Worm (Caenorhabditis elegans) whole organism, L4 larva: ENCODE measurements around the gene F32D1.11.

Experiments used
- daf-12 ChIP-seq: fragments of 150-350 bp; optimal IDR thresholded peaks from 2 replicates; lab custom pipeline; 2014; ENCODE audit warnings: missing biosample characterization, missing genetic modification reagents, missing genetic modification characterization
- dpl-1 ChIP-seq: fragments of 150-350 bp; optimal IDR thresholded peaks from 2 replicates; lab custom pipeline; 2014; ENCODE audit warnings: missing biosample characterization, missing genetic modification reagents, missing genetic modification characterization
- jun-1 ChIP-seq: fragments of 150-350 bp; optimal IDR thresholded peaks from 2 replicates; lab custom pipeline; 2014; ENCODE audit warnings: missing biosample characterization, missing genetic modification reagents, missing genetic modification characterization
- lin-15B ChIP-seq: fragments of 150-350 bp; sonication (generic microtip); optimal IDR thresholded peaks from 3 replicates; lab custom pipeline; 2014; ENCODE audit warnings: missing biosample characterization, missing genetic modification characterization
- lin-39 ChIP-seq: fragments of 150-350 bp; optimal IDR thresholded peaks from 2 replicates; lab custom pipeline; 2014; ENCODE audit warnings: missing biosample characterization, missing genetic modification reagents, missing genetic modification characterization
- lsy-2 ChIP-seq, 2 experiments: fragments of 150-350 bp in 1 of 2; sonication (generic microtip) in 1 of 2; optimal IDR thresholded peaks; 2 replicates each; lab custom pipeline; 2014 to 2017; ENCODE audit warnings: missing biosample characterization in 2 of 2, missing genetic modification characterization in 2 of 2
- mep-1 ChIP-seq: fragments of 150-350 bp; sonication (generic microtip); optimal IDR thresholded peaks from 3 replicates; lab custom pipeline; 2014; ENCODE audit warnings: missing biosample characterization, missing genetic modification characterization
- nhr-10 ChIP-seq: fragments of 150-350 bp; optimal IDR thresholded peaks from 2 replicates; lab custom pipeline; 2014; ENCODE audit warnings: missing biosample characterization, missing genetic modification characterization
- nhr-42 ChIP-seq: fragments of 200-800 bp; sonication (Bioruptor generic); IDR thresholded peaks from 2 replicates; pipeline ENCODE4 v1.3.6; 2022; ENCODE audit warnings: missing genetic modification characterization, missing compliant biosample characterization
- nhr-76 ChIP-seq: fragments of 150-350 bp; optimal IDR thresholded peaks from 2 replicates; lab custom pipeline; 2014; ENCODE audit warnings: missing biosample characterization, missing genetic modification characterization
- pha-4 ChIP-seq, 2 experiments: fragments of 150-350 bp in 1 of 2; fragments of 200-800 bp in 1 of 2; sonication (Bioruptor generic) in 1 of 2; IDR thresholded peaks in 1 of 2; optimal IDR thresholded peaks in 1 of 2; 2 replicates each; pipeline versions ENCODE4 v1.3.6 to Lab custom; 2014 to 2022; ENCODE audit warnings: missing genetic modification characterization in 2 of 2, missing genetic modification reagents in 2 of 2, missing biosample characterization in 1 of 2, missing compliant biosample characterization in 1 of 2
- snpc-1.2 ChIP-seq: fragments of 200-800 bp; sonication (Bioruptor generic); IDR thresholded peaks from 2 replicates; pipeline ENCODE4 v1.3.6; 2022; ENCODE audit warnings: missing genetic modification reagents, missing genetic modification characterization, missing compliant biosample characterization
- unc-39 ChIP-seq: sonication (generic microtip); optimal IDR thresholded peaks from 2 replicates; lab custom pipeline; 2017; ENCODE audit warnings: missing biosample characterization, missing genetic modification characterization
- zag-1 ChIP-seq: fragments of 150-350 bp; optimal IDR thresholded peaks from 2 replicates; lab custom pipeline; 2014; ENCODE audit warnings: missing biosample characterization, missing genetic modification characterization

ce11 chrV:4382298-4382697 is 16.0 kb upstream of the F32D1.11 start, which contains the start of gene F13A2.1:
- TF ChIP-seq dpl-1 (GFP tag; lab: Kevin White, UChicago), result no peak
- TF ChIP-seq daf-12 (tag; lab: Kevin White, UChicago), result no peak
- no peak for TF ChIP-seq unc-39 (tag; lab: Kevin White, UChicago)
- no peak for TF ChIP-seq zag-1 (tag; lab: Kevin White, UChicago)
- TF ChIP-seq jun-1 (tag; lab: Kevin White, UChicago), result no peak
- no peak for TF ChIP-seq snpc-1.2
- no peak for TF ChIP-seq nhr-10 (tag; lab: Kevin White, UChicago)
- no peak for TF ChIP-seq lsy-2 (tag; optimal IDR thresholded peaks at IDR 0.05; lab: Kevin White, UChicago)
- no peak for TF ChIP-seq mep-1 (tag; lab: Kevin White, UChicago)
- TF ChIP-seq pha-4 (GFP tag; IDR thresholded peaks at IDR 0.05; lab: Robert Waterston, UW), result no peak
- TF ChIP-seq pha-4 (tag; optimal IDR thresholded peaks at IDR 0.05; lab: Kevin White, UChicago), result no peak
- TF ChIP-seq lin-39, result no peak
- TF ChIP-seq nhr-42 (GFP tag; lab: Robert Waterston, UW), result no peak
- no peak for TF ChIP-seq nhr-76 (tag; lab: Kevin White, UChicago)
- TF ChIP-seq lin-15B (tag; lab: Kevin White, UChicago), result no peak
